Fruit fly (Drosophila melanogaster): ENCODE data around the gene mod.

DNA sequence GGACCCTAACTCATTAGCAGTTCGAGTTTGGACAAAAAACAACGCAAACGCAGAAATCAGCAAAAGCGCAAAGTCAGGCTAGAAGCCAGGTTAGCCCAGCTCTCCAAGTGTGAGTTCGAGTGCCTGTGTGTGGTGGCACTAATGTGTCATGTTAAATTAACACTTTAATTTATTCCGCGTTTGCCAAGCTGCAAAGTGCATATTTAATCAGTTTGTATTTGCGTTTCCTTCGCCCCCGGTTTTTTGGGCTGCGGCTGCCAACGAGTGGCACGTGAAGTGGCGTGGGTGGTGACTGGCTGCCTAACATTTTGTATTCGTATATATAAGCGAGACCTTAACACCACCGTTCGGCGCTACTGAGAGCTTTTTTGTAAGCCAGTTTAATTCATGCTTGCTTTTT lies 22.7 kb upstream of the mod start:
- no peak for TF ChIP-seq CTCF (optimal IDR thresholded peaks at IDR 0.05)
- no peak for TF ChIP-seq CG8478 (optimal IDR thresholded peaks at IDR 0.05)
